Fruit fly (Drosophila melanogaster) whole organism, prepupa: ENCODE results near the gene dan.

Experiments
- CG10631 ChIP-seq: fragments of 200-800 bp; sonication (Bioruptor generic); optimal IDR thresholded peaks from 2 replicates; lab custom pipeline; 2016; ENCODE audit warnings: missing biosample characterization, missing genetic modification characterization
- CG10669 ChIP-seq: fragments of 200-800 bp; sonication (Bioruptor generic); optimal IDR thresholded peaks from 3 replicates; lab custom pipeline; 2018; ENCODE audit warnings: missing biosample characterization, mild to moderate bottlenecking, missing genetic modification characterization, moderate library complexity
- CG11294 ChIP-seq: fragments of 200-800 bp; sonication (Bioruptor generic); IDR thresholded peaks from 2 replicates; pipeline ENCODE4 v1.3.6; 2022; ENCODE audit warnings: missing biosample characterization, missing genetic modification characterization
- CG11762 ChIP-seq: fragments of 200-800 bp; sonication (Bioruptor generic); optimal IDR thresholded peaks from 3 replicates; lab custom pipeline; 2016; ENCODE audit warnings: missing biosample characterization, missing genetic modification characterization; ENCODE audit not compliant: insufficient read depth
- CG11902 ChIP-seq: fragments of 200-800 bp; sonication (Bioruptor generic); optimal IDR thresholded peaks from 3 replicates; lab custom pipeline; 2016; ENCODE audit warnings: missing biosample characterization, missing genetic modification characterization
- CG16779 ChIP-seq: fragments of 200-800 bp; sonication (Bioruptor generic); optimal IDR thresholded peaks from 3 replicates; lab custom pipeline; 2017; ENCODE audit warnings: missing biosample characterization, mild to moderate bottlenecking, missing genetic modification characterization
- CG3032 ChIP-seq: fragments of 200-800 bp; optimal IDR thresholded peaks from 2 replicates; lab custom pipeline; 2019; ENCODE audit warnings: missing biosample characterization, mild to moderate bottlenecking, missing genetic modification characterization, moderate library complexity
- CG31627 ChIP-seq: fragments of 200-800 bp; sonication (Bioruptor generic); optimal IDR thresholded peaks from 3 replicates; lab custom pipeline; 2016; ENCODE audit warnings: missing biosample characterization, missing genetic modification characterization
- CG4318 ChIP-seq: fragments of 200-800 bp; sonication (Bioruptor generic); optimal IDR thresholded peaks from 3 replicates; lab custom pipeline; 2017; ENCODE audit warnings: missing biosample characterization, mild to moderate bottlenecking, missing genetic modification characterization
- CG6163 ChIP-seq: fragments of 200-800 bp; sonication (Bioruptor generic); IDR thresholded peaks from 3 replicates; pipeline ENCODE4 v1.3.6; 2022; ENCODE audit warnings: missing biosample characterization, missing genetic modification characterization
- CG6276 ChIP-seq: fragments of 200-800 bp; sonication (Bioruptor generic); optimal IDR thresholded peaks from 2 replicates; lab custom pipeline; 2017; ENCODE audit warnings: missing biosample characterization, mild to moderate bottlenecking, missing genetic modification characterization
- CG6808 ChIP-seq: fragments of 200-800 bp; sonication (Bioruptor generic); optimal IDR thresholded peaks from 3 replicates; lab custom pipeline; 2017; ENCODE audit warnings: missing biosample characterization, missing genetic modification characterization, mild to moderate bottlenecking, moderate library complexity, missing genetic modification reagents
- CG6854 ChIP-seq: fragments of 200-800 bp; sonication (Bioruptor generic); optimal IDR thresholded peaks from 2 replicates; lab custom pipeline; 2017; ENCODE audit warnings: missing biosample characterization, mild to moderate bottlenecking, missing genetic modification characterization
- Eip75B ChIP-seq: fragments of 200-800 bp; sonication (Bioruptor generic); optimal IDR thresholded peaks from 3 replicates; lab custom pipeline; 2016; ENCODE audit warnings: missing biosample characterization, missing genetic modification characterization
- Eip78C ChIP-seq: fragments of 200-800 bp; sonication (Bioruptor generic); peaks from one replicate; lab custom pipeline; 2016; ENCODE audit warnings: missing biosample characterization, missing genetic modification characterization
- Ets96B ChIP-seq: fragments of 200-800 bp; optimal IDR thresholded peaks from 2 replicates; lab custom pipeline; 2019; ENCODE audit warnings: missing biosample characterization, mild to moderate bottlenecking, missing genetic modification characterization, moderate library complexity
- Gug ChIP-seq: fragments of 200-800 bp; sonication (Bioruptor generic); IDR thresholded peaks from 2 replicates; pipeline ENCODE4 v1.3.6; 2022; ENCODE audit warnings: missing biosample characterization, missing genetic modification characterization
- Hr39 ChIP-seq: fragments of 200-800 bp; sonication (Bioruptor generic); optimal IDR thresholded peaks from 2 replicates; lab custom pipeline; 2016; ENCODE audit warnings: missing biosample characterization, missing genetic modification characterization
- Met ChIP-seq: fragments of 200-800 bp; sonication (Bioruptor generic); optimal IDR thresholded peaks from 3 replicates; lab custom pipeline; 2016; ENCODE audit warnings: missing biosample characterization, missing genetic modification characterization
- OdsH ChIP-seq: fragments of 200-800 bp; sonication (Bioruptor generic); optimal IDR thresholded peaks from 3 replicates; lab custom pipeline; 2016; ENCODE audit warnings: missing biosample characterization, missing genetic modification characterization
- Smox ChIP-seq: fragments of 200-800 bp; sonication (Bioruptor generic); optimal IDR thresholded peaks from 3 replicates; lab custom pipeline; 2016; ENCODE audit warnings: missing biosample characterization, missing genetic modification characterization
- Sox102F ChIP-seq: fragments of 200-800 bp; sonication (Bioruptor generic); optimal IDR thresholded peaks from 2 replicates; lab custom pipeline; 2016; ENCODE audit warnings: missing biosample characterization, mild to moderate bottlenecking, missing genetic modification characterization
- cyc ChIP-seq: fragments of 200-800 bp; sonication (Bioruptor generic); optimal IDR thresholded peaks from 3 replicates; lab custom pipeline; 2016; ENCODE audit warnings: missing biosample characterization, missing genetic modification characterization
- eg ChIP-seq: fragments of 200-800 bp; sonication (Bioruptor generic); IDR thresholded peaks from 3 replicates; pipeline ENCODE4 v1.3.6; 2022; ENCODE audit warnings: missing biosample characterization, missing genetic modification characterization
- fd59A ChIP-seq: fragments of 200-800 bp; sonication (Bioruptor generic); optimal IDR thresholded peaks from 2 replicates; lab custom pipeline; 2017; ENCODE audit warnings: missing biosample characterization, mild to moderate bottlenecking, missing genetic modification characterization, missing genetic modification reagents
- fkh ChIP-seq: fragments of 200-800 bp; sonication (Bioruptor generic); optimal IDR thresholded peaks from 3 replicates; lab custom pipeline; 2017; ENCODE audit warnings: missing biosample characterization, mild to moderate bottlenecking, missing genetic modification characterization, moderate library complexity
- lz ChIP-seq: fragments of 200-800 bp; sonication (Bioruptor generic); optimal IDR thresholded peaks from 3 replicates; lab custom pipeline; 2016; ENCODE audit warnings: missing biosample characterization, missing genetic modification characterization
- pdm3 ChIP-seq: fragments of 200-800 bp; sonication (Bioruptor generic); optimal IDR thresholded peaks from 3 replicates; lab custom pipeline; 2016; ENCODE audit warnings: missing biosample characterization, missing genetic modification characterization
- salr ChIP-seq, 2 experiments: fragments of 200-800 bp; sonication (Bioruptor generic); optimal IDR thresholded peaks; 3 replicates each; lab custom pipeline; 2016 to 2018; ENCODE audit warnings: missing biosample characterization in 2 of 2, missing genetic modification characterization in 2 of 2, mild to moderate bottlenecking in 1 of 2
- ss ChIP-seq, 2 experiments: fragments of 200-800 bp; sonication (Bioruptor generic); optimal IDR thresholded peaks; 2 replicates in 1 of 2; 3 replicates in 1 of 2; lab custom pipeline; 2017 to 2018; ENCODE audit warnings: mild to moderate bottlenecking in 2 of 2, missing biosample characterization in 2 of 2, missing genetic modification characterization in 2 of 2, moderate library complexity in 1 of 2
- vri ChIP-seq: fragments of 200-800 bp; sonication (Bioruptor generic); optimal IDR thresholded peaks from 3 replicates; lab custom pipeline; 2016; ENCODE audit warnings: missing biosample characterization, mild to moderate bottlenecking, missing genetic modification characterization

dan gene

DNA sequence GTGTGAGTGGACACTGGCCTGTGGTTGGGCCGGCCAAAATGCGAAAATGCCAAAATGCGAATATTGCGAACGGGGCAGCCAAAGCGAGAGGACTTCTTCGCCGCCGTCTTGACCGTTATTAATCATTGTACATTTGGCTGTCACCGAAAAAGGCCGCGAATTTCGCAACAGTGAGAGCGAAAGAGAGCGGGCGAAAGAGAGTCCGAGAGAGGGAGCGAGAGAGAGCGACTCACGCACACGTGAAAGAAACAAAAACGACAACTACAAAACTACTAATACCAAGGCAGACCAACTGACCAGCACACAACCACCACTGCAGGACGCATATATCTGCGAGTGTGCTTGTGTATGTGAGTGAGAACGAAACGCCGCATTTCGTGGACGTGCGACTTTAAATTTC lies 357 bp downstream of the dan start:
- TF ChIP-seq CG6276 (GFP tag; lab: Kevin White, UChicago) = no peak
- TF ChIP-seq Hr39 (GFP tag; lab: Kevin White, UChicago) = no peak
- no peak for TF ChIP-seq Sox102F (GFP tag; lab: Kevin White, UChicago)
- no peak for TF ChIP-seq pdm3 (GFP tag; lab: Kevin White, UChicago)
- peak; percentile 38 for TF ChIP-seq Eip78C (GFP tag; lab: Kevin White, UChicago)
- TF ChIP-seq fkh (GFP tag; lab: Kevin White, UChicago) = no peak
- TF ChIP-seq ss (GFP tag; optimal IDR thresholded peaks at IDR 0.05; lab: Kevin White, UChicago) = peak in 1 of 2 experiments; percentile 43
- no peak for TF ChIP-seq CG6808 (GFP tag; lab: Kevin White, UChicago)
- no peak for TF ChIP-seq CG11294 (GFP tag; lab: Robert Waterston, UW)
- no peak for TF ChIP-seq Gug (GFP tag; lab: Robert Waterston, UW)
- TF ChIP-seq, all 60 proteins: peak for 2

DNA sequence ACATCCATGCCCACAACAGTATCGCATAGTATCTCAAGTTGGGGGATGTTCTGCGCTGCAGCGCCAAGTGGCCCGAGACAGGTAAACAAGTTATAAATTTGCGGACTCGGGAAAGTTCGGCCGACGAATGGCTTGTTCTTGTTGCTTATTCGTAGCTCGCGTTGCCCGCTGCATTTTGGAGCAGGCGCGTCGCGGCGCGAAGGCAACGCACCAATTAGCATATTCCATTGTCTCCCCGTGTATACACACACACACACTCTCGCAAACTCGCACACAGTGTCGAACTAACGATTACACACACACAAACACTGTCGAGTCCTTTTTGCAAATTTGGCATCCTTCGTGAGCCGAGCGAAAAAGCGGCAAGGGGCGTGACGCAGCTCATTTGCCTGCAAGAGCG lies 4.8 kb downstream of the dan start:
- TF ChIP-seq CG6854 (GFP tag; lab: Kevin White, UChicago) (no peak), Eip78C (GFP tag; lab: Kevin White, UChicago) (peak; percentile 23), CG11294 (GFP tag; lab: Robert Waterston, UW) (no peak), fd59A (GFP tag; lab: Kevin White, UChicago) (no peak), CG4318 (no peak), Gug (GFP tag; lab: Robert Waterston, UW) (no peak), CG11762 (GFP tag; lab: Kevin White, UChicago) (no peak)

DNA sequence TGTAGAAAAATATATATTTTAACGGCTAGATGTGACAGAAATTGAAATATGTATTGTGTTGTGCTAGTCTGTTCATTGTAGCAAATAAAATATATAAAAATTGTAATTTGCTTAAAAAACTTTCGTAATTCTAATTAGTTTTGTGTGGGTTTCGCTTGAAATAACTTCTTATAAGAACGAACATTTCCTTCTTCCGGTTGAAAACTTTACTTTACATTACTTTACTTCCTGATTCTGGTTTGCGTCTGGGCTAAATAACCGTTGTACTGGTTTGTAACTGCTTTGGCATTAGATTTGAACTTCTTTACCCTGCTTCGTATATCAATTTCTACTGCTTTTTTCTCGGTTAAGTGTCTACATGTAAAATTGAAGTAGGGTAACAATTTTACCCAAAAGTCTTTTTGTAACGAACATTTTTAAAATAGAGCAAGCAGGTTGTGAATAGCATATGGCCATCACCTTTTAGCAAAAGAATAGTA lies 9.6 kb downstream of the dan start, which contains the start of gene lobo:
Gene lobo, minus strand, starts transcription at position 51 of the 479 bp plus-strand sequence.
- TF ChIP-seq CG6854 (GFP tag; lab: Kevin White, UChicago) (peak; percentile 96), CG6163 (GFP tag; lab: Robert Waterston, UW) (peak; percentile 66; the same call in 2 of the 3 replicates), CG10669 (GFP tag; lab: Kevin White, UChicago) (no peak), CG3032 (peak; percentile 33), Hr39 (GFP tag; lab: Kevin White, UChicago) (peak; percentile 34), Eip78C (GFP tag; lab: Kevin White, UChicago) (peak; percentile 54), Met (GFP tag; lab: Kevin White, UChicago) (peak; percentile 35), Smox (peak; percentile 3), lz (peak; percentile 27), CG11902 (no peak), cyc (peak; percentile 6), CG31627 (GFP tag; lab: Kevin White, UChicago) (peak; percentile 15), Eip75B (GFP tag; lab: Kevin White, UChicago) (peak; percentile 25), eg (GFP tag; lab: Robert Waterston, UW) (no peak), pdm3 (GFP tag; lab: Kevin White, UChicago) (peak; percentile 20), salr (GFP tag; optimal IDR thresholded peaks at IDR 0.05; lab: Kevin White, UChicago) (no peak), OdsH (peak; percentile 22)
- TF ChIP-seq, all 60 proteins: peak for 13

- TF ChIP-seq lz = no peak
Measured at dm6 chr3R:25194723-25195577, 10.8 kb downstream of the dan start, which contains the start of gene CG13653. CG13653 (plus strand) TSS chr3R:25195527.

DNA sequence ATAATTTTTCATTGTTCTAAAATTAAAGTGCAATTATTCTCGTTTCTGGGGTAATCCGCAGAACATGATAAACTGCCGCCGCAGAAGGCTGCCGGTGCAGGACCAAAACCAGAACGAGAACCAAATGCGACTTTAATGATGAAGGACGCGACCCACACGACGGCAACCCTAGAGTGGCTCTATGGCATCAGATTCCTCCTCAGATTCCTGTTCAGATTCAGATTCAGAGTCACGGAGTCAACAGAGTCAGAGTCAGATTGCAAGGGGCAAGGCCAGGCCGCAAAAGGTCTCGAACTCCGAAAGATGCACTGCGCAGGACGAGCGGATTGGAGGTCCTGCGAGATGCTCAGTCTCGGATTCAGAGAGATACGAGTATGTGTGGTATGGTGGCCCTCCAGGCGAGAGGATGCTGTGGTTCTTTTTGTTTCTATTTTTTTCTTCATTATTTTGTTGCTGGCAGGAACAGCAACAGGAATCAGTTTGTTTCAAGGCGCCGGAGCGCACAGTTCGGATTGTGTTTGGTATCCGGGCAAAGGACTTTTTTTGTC lies 15.2 kb downstream of the dan start, which contains the start of gene CG13654:
Gene CG13654, plus strand, starts transcription at position 498 of the 548 bp plus-strand sequence.
- TF ChIP-seq CG10631 (GFP tag; lab: Kevin White, UChicago) (no peak), vri (GFP tag; lab: Kevin White, UChicago) (no peak), lz (no peak), CG16779 (no peak), Ets96B (no peak)
